Worm (Caenorhabditis elegans) whole organism, L1 larva: Measurements from ENCODE around the gene ufd-1.

ENCODE experiments used
- aly-2 ChIP-seq: fragments of 150-350 bp; optimal IDR thresholded peaks from 2 replicates; lab custom pipeline; 2014; ENCODE audit warnings: missing biosample characterization, missing genetic modification characterization
- mep-1 ChIP-seq: fragments of 150-350 bp; optimal IDR thresholded peaks from 2 replicates; lab custom pipeline; 2014; ENCODE audit warnings: missing biosample characterization, missing genetic modification characterization
- sox-4 ChIP-seq: sonication (generic microtip); optimal IDR thresholded peaks from 2 replicates; lab custom pipeline; 2016; ENCODE audit warnings: missing genetic modification characterization, missing compliant biosample characterization
- unc-62 ChIP-seq: fragments of 150-350 bp; optimal IDR thresholded peaks from 2 replicates; lab custom pipeline; 2014; ENCODE audit warnings: missing biosample characterization, missing genetic modification reagents, missing genetic modification characterization
- ztf-11 ChIP-seq, 2 experiments: sonication (generic microtip); optimal IDR thresholded peaks; 2 replicates each; lab custom pipeline; 2016 to 2017; ENCODE audit warnings: missing genetic modification characterization in 2 of 2, missing biosample characterization in 1 of 2, missing compliant biosample characterization in 1 of 2
- ztf-4 ChIP-seq: fragments of 150-350 bp; optimal IDR thresholded peaks from 2 replicates; lab custom pipeline; 2014; ENCODE audit warnings: missing biosample characterization, missing genetic modification characterization

- TF ChIP-seq aly-2 (tag; lab: Kevin White, UChicago), result no peak
- no peak for TF ChIP-seq ztf-11 (tag; optimal IDR thresholded peaks at IDR 0.05; lab: Kevin White, UChicago)
- TF ChIP-seq unc-62 (GFP tag; lab: Kevin White, UChicago), result no peak
- TF ChIP-seq ztf-4, result no peak
- TF ChIP-seq sox-4 (tag; lab: Kevin White, UChicago), result no peak
- TF ChIP-seq mep-1 (tag; lab: Kevin White, UChicago), result no peak
Observed at ce11 chrIV:12330840-12331359, at the start of gene ufd-1.
